Worm (Caenorhabditis elegans) whole organism, L3 larva: ENCODE data around the gene C28C12.11.

Source experiments
- elt-1 ChIP-seq: fragments of 150-350 bp; optimal IDR thresholded peaks from 2 replicates; lab custom pipeline; 2014; ENCODE audit warnings: missing biosample characterization, missing genetic modification characterization
- mdl-1 ChIP-seq: fragments of 150-350 bp; optimal IDR thresholded peaks from 2 replicates; lab custom pipeline; 2014; ENCODE audit warnings: missing biosample characterization, missing genetic modification characterization
- nhr-25 ChIP-seq: sonication (generic microtip); optimal IDR thresholded peaks from 2 replicates; lab custom pipeline; 2017; ENCODE audit warnings: missing biosample characterization, missing genetic modification characterization
- ztf-11 ChIP-seq: fragments of 150-350 bp; optimal IDR thresholded peaks from 2 replicates; lab custom pipeline; 2014; ENCODE audit warnings: missing biosample characterization, missing genetic modification characterization

ce11 chrIV:8512679-8513078 is 38.8 kb downstream of the C28C12.11 start, which contains the start of gene C09G4.4:
- TF ChIP-seq elt-1 (tag; lab: Kevin White, UChicago) (no peak), mdl-1 (tag; lab: Kevin White, UChicago) (no peak), ztf-11 (no peak), nhr-25 (tag; lab: Kevin White, UChicago) (no peak)
